ENCODE assay signal across 1 worm cellular context in the genomic region with DNA sequence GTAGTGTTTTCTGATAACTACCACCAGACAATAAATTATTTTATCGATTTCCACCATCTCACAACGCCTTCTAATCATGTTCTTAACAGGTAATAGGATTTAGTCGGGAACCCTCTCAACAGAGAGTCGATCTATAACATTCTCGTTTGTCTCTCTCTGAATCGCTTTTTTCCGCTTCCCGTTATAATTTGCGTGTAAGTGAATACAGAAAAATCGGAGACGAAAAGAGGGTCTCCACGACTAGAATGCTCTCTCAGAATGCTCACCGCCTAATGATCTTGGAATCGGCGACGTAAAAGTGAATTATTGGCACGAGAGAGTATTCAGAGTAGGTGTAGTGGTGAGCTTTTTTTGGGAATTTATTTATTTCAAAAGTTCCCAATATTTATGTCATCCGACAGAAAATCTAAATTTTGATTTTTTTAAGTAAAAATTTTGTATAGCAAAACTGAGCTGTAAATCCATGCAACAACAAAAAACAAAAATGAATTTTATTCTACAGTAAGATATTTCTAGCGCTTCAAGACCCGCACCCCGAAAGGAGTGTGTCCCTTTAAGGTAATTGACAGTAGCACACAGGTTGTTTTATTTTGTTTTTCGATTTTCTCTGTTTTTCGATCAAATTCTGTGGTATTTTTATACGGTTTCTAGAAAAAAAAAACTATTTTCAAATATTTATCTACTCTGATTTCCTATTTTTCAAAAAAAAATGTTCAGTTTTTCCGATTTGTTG.
TF ChIP-seq lines count a peak whose summit lies in the region.

No protein-coding gene starts in this region.

TF ChIP-seq in whole organism, L1 larva, 84 proteins besides CTCF, POLR2A, EP300 and RAD21 (continued from another document):
- TF ChIP-seq lin-14 (GFP tag; optimal IDR thresholded peaks at IDR 0.05; lab: Kevin White, UChicago) (peak; percentile 51), nhr-71 (tag; optimal IDR thresholded peaks at IDR 0.05; lab: Kevin White, UChicago) (peak; percentile 26)
TF ChIP-seq in whole organism, L1 larva: peak in this region for 5.
